Worm (Caenorhabditis elegans) whole organism, mixed stage, embryonic: ENCODE results near the gene F35C8.8.

ENCODE experiments used
- M03D4.4 ChIP-seq: sonication (generic microtip); optimal IDR thresholded peaks from 2 replicates; lab custom pipeline; 2017; ENCODE audit warnings: mild to moderate bottlenecking, missing genetic modification characterization, missing compliant biosample characterization
- bed-3 ChIP-seq: fragments of 200-800 bp; sonication (Bioruptor generic); optimal IDR thresholded peaks from 3 replicates; lab custom pipeline; 2018; ENCODE audit warnings: mild to moderate bottlenecking, missing genetic modification characterization, moderate library complexity, missing compliant biosample characterization
- ceh-39 ChIP-seq: fragments of 150-350 bp; optimal IDR thresholded peaks from 2 replicates; lab custom pipeline; 2014; ENCODE audit warnings: missing biosample characterization, missing genetic modification characterization
- ceh-43 ChIP-seq: fragments of 200-800 bp; sonication (Bioruptor generic); optimal IDR thresholded peaks from 2 replicates; lab custom pipeline; 2018; ENCODE audit warnings: mild to moderate bottlenecking, missing genetic modification characterization, moderate library complexity, missing compliant biosample characterization
- ceh-83 ChIP-seq: fragments of 200-800 bp; sonication (Bioruptor generic); optimal IDR thresholded peaks from 2 replicates; lab custom pipeline; 2018; ENCODE audit warnings: mild to moderate bottlenecking, missing genetic modification characterization, missing compliant biosample characterization
- ces-1 ChIP-seq: fragments of 150-350 bp; optimal IDR thresholded peaks from 2 replicates; lab custom pipeline; 2014; ENCODE audit warnings: missing biosample characterization, missing genetic modification reagents, missing genetic modification characterization
- cnd-1 ChIP-seq: fragments of 200-800 bp; sonication (Bioruptor generic); optimal IDR thresholded peaks from 2 replicates; lab custom pipeline; 2018; ENCODE audit warnings: mild to moderate bottlenecking, missing genetic modification characterization, missing compliant biosample characterization
- drap-1 ChIP-seq: fragments of 200-800 bp; sonication (Bioruptor generic); optimal IDR thresholded peaks from 3 replicates; lab custom pipeline; 2018; ENCODE audit warnings: mild to moderate bottlenecking, missing genetic modification characterization, missing compliant biosample characterization
- elt-1 ChIP-seq: sonication (generic microtip); optimal IDR thresholded peaks from 2 replicates; lab custom pipeline; 2017; ENCODE audit warnings: missing genetic modification characterization, mild to moderate bottlenecking, missing compliant biosample characterization, antibody characterized with exemption, moderate library complexity, borderline replicate concordance; ENCODE audit not compliant: insufficient read depth
- elt-3 ChIP-seq: fragments of 150-350 bp; optimal IDR thresholded peaks from 2 replicates; lab custom pipeline; 2014; ENCODE audit warnings: missing biosample characterization, missing genetic modification characterization
- flh-1 ChIP-seq: fragments of 200-800 bp; sonication (Bioruptor generic); optimal IDR thresholded peaks from 2 replicates; lab custom pipeline; 2018; ENCODE audit warnings: mild to moderate bottlenecking, missing genetic modification characterization, moderate library complexity, missing compliant biosample characterization
- ham-2 ChIP-seq: fragments of 200-800 bp; sonication (Bioruptor generic); optimal IDR thresholded peaks from 2 replicates; lab custom pipeline; 2018; ENCODE audit warnings: mild to moderate bottlenecking, missing genetic modification characterization, missing compliant biosample characterization
- hlh-1 ChIP-seq: fragments of 150-350 bp; optimal IDR thresholded peaks from 2 replicates; lab custom pipeline; 2014; ENCODE audit warnings: missing biosample characterization, missing genetic modification reagents, missing genetic modification characterization
- lin-13 ChIP-seq: fragments of 150-350 bp; optimal IDR thresholded peaks from 2 replicates; lab custom pipeline; 2014; ENCODE audit warnings: missing biosample characterization, missing genetic modification characterization
- lin-32 ChIP-seq: fragments of 200-800 bp; sonication (Bioruptor generic); optimal IDR thresholded peaks from 2 replicates; lab custom pipeline; 2018; ENCODE audit warnings: mild to moderate bottlenecking, missing genetic modification characterization, missing compliant biosample characterization
- mab-5 ChIP-seq: fragments of 150-350 bp; optimal IDR thresholded peaks from 2 replicates; lab custom pipeline; 2014; ENCODE audit warnings: missing biosample characterization, missing genetic modification characterization
- mep-1 ChIP-seq: fragments of 150-350 bp; optimal IDR thresholded peaks from 2 replicates; lab custom pipeline; 2017; ENCODE audit warnings: missing biosample characterization, missing genetic modification reagents, missing genetic modification characterization, inconsistent platforms
- mls-2 ChIP-seq: sonication (generic microtip); optimal IDR thresholded peaks from 2 replicates; lab custom pipeline; 2016; ENCODE audit warnings: mild to moderate bottlenecking, missing genetic modification characterization, moderate library complexity, missing compliant biosample characterization
- nhr-12 ChIP-seq: fragments of 150-350 bp; optimal IDR thresholded peaks from 2 replicates; lab custom pipeline; 2014; ENCODE audit warnings: missing biosample characterization, missing genetic modification characterization
- nhr-2 ChIP-seq: fragments of 150-350 bp; optimal IDR thresholded peaks from 2 replicates; lab custom pipeline; 2014; ENCODE audit warnings: missing biosample characterization, missing genetic modification characterization
- nhr-237 ChIP-seq: fragments of 150-350 bp; optimal IDR thresholded peaks from 2 replicates; lab custom pipeline; 2014; ENCODE audit warnings: missing biosample characterization, missing genetic modification characterization
- nhr-76 ChIP-seq: sonication (generic microtip); optimal IDR thresholded peaks from 2 replicates; lab custom pipeline; 2017; ENCODE audit warnings: missing biosample characterization, missing genetic modification characterization
- pha-4 ChIP-seq: fragments of 150-350 bp; optimal IDR thresholded peaks from 2 replicates; lab custom pipeline; 2018; ENCODE audit warnings: missing biosample characterization, missing genetic modification reagents, missing genetic modification characterization
- sem-2 ChIP-seq: fragments of 200-800 bp; sonication (Bioruptor generic); optimal IDR thresholded peaks from 2 replicates; lab custom pipeline; 2018; ENCODE audit warnings: mild to moderate bottlenecking, missing genetic modification characterization, missing compliant biosample characterization
- snpc-4 ChIP-seq: fragments of 150-350 bp; optimal IDR thresholded peaks from 2 replicates; lab custom pipeline; 2014; ENCODE audit warnings: missing biosample characterization, missing genetic modification characterization
- sptf-1 ChIP-seq: sonication (generic microtip); optimal IDR thresholded peaks from 2 replicates; lab custom pipeline; 2017; ENCODE audit warnings: mild to moderate bottlenecking, missing genetic modification characterization, moderate library complexity, missing compliant biosample characterization
- tbx-8 ChIP-seq: fragments of 200-800 bp; sonication (Bioruptor generic); optimal IDR thresholded peaks from 2 replicates; lab custom pipeline; 2018; ENCODE audit warnings: mild to moderate bottlenecking, missing genetic modification characterization, moderate library complexity, missing compliant biosample characterization
- unc-120 ChIP-seq: sonication (generic microtip); optimal IDR thresholded peaks from 2 replicates; lab custom pipeline; 2017; ENCODE audit warnings: missing genetic modification characterization, missing compliant biosample characterization; ENCODE audit not compliant: poor library complexity, severe bottlenecking
- unc-39 ChIP-seq: fragments of 150-350 bp; optimal IDR thresholded peaks from 2 replicates; lab custom pipeline; 2014; ENCODE audit warnings: missing biosample characterization, missing genetic modification characterization
- unc-62 ChIP-seq: fragments of 150-350 bp; optimal IDR thresholded peaks from 2 replicates; lab custom pipeline; 2014; ENCODE audit warnings: missing biosample characterization, missing genetic modification reagents, missing genetic modification characterization
- zip-8 ChIP-seq: fragments of 150-350 bp; optimal IDR thresholded peaks from 2 replicates; lab custom pipeline; 2014; ENCODE audit warnings: missing biosample characterization, missing genetic modification characterization
- ztf-11 ChIP-seq: fragments of 150-350 bp; optimal IDR thresholded peaks from 2 replicates; lab custom pipeline; 2014; ENCODE audit warnings: missing biosample characterization, missing genetic modification characterization

F35C8.8 gene

ce11 chrX:5377307-5377706, 4.9 kb upstream of the F35C8.8 start, which contains the start of gene sek-5:
sek-5 (plus strand) TSS chrX:5377607.
- TF ChIP-seq bed-3 (no peak), lin-32 (GFP tag; lab: Kevin White, UChicago) (no peak), tbx-8 (GFP tag; lab: Kevin White, UChicago) (no peak), unc-39 (tag; lab: Kevin White, UChicago) (no peak), ceh-43 (GFP tag; lab: Kevin White, UChicago) (no peak), unc-62 (GFP tag; lab: Kevin White, UChicago) (no peak), zip-8 (tag; lab: Kevin White, UChicago) (no peak), ces-1 (GFP tag; lab: Kevin White, UChicago) (no peak), mls-2 (tag; lab: Kevin White, UChicago) (no peak), snpc-4 (tag; lab: Kevin White, UChicago) (no peak), lin-13 (tag; lab: Kevin White, UChicago) (no peak), flh-1 (GFP tag; lab: Kevin White, UChicago) (no peak), elt-3 (no peak), ceh-83 (no peak), mab-5 (tag; lab: Kevin White, UChicago) (no peak), mep-1 (tag; lab: Kevin White, UChicago) (no peak)

- TF ChIP-seq flh-1 (GFP tag; lab: Kevin White, UChicago) (no peak), unc-120 (tag; lab: Kevin White, UChicago) (no peak), cnd-1 (tag; lab: Kevin White, UChicago) (no peak), ceh-39 (tag; lab: Kevin White, UChicago) (no peak), nhr-76 (tag; lab: Kevin White, UChicago) (no peak), ztf-11 (no peak), M03D4.4 (tag; lab: Kevin White, UChicago) (no peak), lin-13 (tag; lab: Kevin White, UChicago) (no peak), bed-3 (no peak), ham-2 (no peak), lin-32 (GFP tag; lab: Kevin White, UChicago) (no peak), sem-2 (GFP tag; lab: Kevin White, UChicago) (no peak), zip-8 (tag; lab: Kevin White, UChicago) (no peak), drap-1 (no peak), mls-2 (tag; lab: Kevin White, UChicago) (no peak), nhr-237 (tag; lab: Kevin White, UChicago) (no peak), nhr-2 (tag; lab: Kevin White, UChicago) (no peak)
Observed at ce11 chrX:5374742-5375141, 2.3 kb upstream of the F35C8.8 start, which contains the start of gene sek-4. sek-4 (plus strand) TSS chrX:5375059.

DNA sequence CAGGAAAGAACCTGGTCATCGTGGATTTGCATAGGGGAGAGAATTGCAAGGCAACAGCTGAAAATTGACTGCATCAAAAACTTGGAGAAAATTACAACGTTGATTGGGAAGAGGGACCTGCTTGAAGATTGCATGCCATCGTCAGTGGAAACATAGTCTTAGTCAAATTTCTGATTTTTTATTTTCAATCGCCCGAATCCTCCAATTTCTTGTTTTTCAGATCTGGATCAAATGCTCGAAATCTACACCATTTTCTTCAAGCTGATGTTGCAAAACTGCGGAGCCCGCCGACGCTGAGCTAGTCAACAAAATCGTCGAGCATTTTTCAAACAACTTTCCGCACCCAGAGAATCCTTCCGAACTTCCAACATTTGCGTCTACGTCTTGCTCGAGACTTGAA, 1.2 kb upstream of the F35C8.8 start:
- no peak for TF ChIP-seq ztf-11
- TF ChIP-seq ham-2 = no peak
- TF ChIP-seq nhr-2 (tag; lab: Kevin White, UChicago) = no peak
- no peak for TF ChIP-seq sptf-1 (tag; lab: Kevin White, UChicago)
- TF ChIP-seq sem-2 (GFP tag; lab: Kevin White, UChicago) = no peak
- TF ChIP-seq cnd-1 (tag; lab: Kevin White, UChicago) = no peak
- TF ChIP-seq nhr-76 (tag; lab: Kevin White, UChicago) = no peak
- TF ChIP-seq ces-1 (GFP tag; lab: Kevin White, UChicago) = no peak
- TF ChIP-seq zip-8 (tag; lab: Kevin White, UChicago) = no peak
- TF ChIP-seq flh-1 (GFP tag; lab: Kevin White, UChicago) = no peak
- no peak for TF ChIP-seq mls-2 (tag; lab: Kevin White, UChicago)
- TF ChIP-seq pha-4 = no peak
- TF ChIP-seq elt-1 (tag; lab: Kevin White, UChicago) = no peak
- TF ChIP-seq drap-1 = no peak
- no peak for TF ChIP-seq ceh-39 (tag; lab: Kevin White, UChicago)
- TF ChIP-seq ceh-43 (GFP tag; lab: Kevin White, UChicago) = no peak
- TF ChIP-seq mab-5 (tag; lab: Kevin White, UChicago) = no peak
- TF ChIP-seq nhr-12 = no peak
- TF ChIP-seq hlh-1 (tag; lab: Kevin White, UChicago) = no peak
- TF ChIP-seq, all 35 proteins: peak for 0

ce11 chrX:5370605-5371004, 1.8 kb downstream of the F35C8.8 start:
- TF ChIP-seq unc-62 (GFP tag; lab: Kevin White, UChicago) (no peak), ces-1 (GFP tag; lab: Kevin White, UChicago) (no peak), ceh-43 (GFP tag; lab: Kevin White, UChicago) (no peak), cnd-1 (tag; lab: Kevin White, UChicago) (no peak), ceh-39 (tag; lab: Kevin White, UChicago) (no peak), nhr-2 (tag; lab: Kevin White, UChicago) (no peak), sptf-1 (tag; lab: Kevin White, UChicago) (no peak)
